Fruit fly (Drosophila melanogaster) whole organism, pupa: ENCODE data around the gene lectin-28C.

Experiments
- CG10348 ChIP-seq: fragments of 200-800 bp; sonication (Bioruptor generic); IDR thresholded peaks from 2 replicates; pipeline ENCODE4 v1.3.6; 2022; ENCODE audit warnings: missing biosample characterization, missing genetic modification characterization
- CG14655 ChIP-seq: fragments of 200-800 bp; sonication (Bioruptor generic); optimal IDR thresholded peaks from 3 replicates; lab custom pipeline; 2017; ENCODE audit warnings: mild to moderate bottlenecking, missing biosample characterization, missing genetic modification reagents, missing genetic modification characterization
- CG15710 ChIP-seq: fragments of 200-800 bp; sonication (Bioruptor generic); optimal IDR thresholded peaks from 2 replicates; lab custom pipeline; 2018; ENCODE audit warnings: missing biosample characterization, mild to moderate bottlenecking, missing genetic modification characterization, moderate library complexity
- CG17806 ChIP-seq: fragments of 200-800 bp; sonication (Bioruptor generic); optimal IDR thresholded peaks from 2 replicates; lab custom pipeline; 2018; ENCODE audit warnings: missing biosample characterization, mild to moderate bottlenecking, missing genetic modification characterization, moderate library complexity
- CG32121 ChIP-seq: fragments of 200-800 bp; sonication (Bioruptor generic); IDR thresholded peaks from 2 replicates; pipeline ENCODE4 v1.3.6; 2022; ENCODE audit warnings: missing biosample characterization, missing genetic modification characterization
- CG34367 ChIP-seq: fragments of 200-800 bp; sonication (Bioruptor generic); optimal IDR thresholded peaks from 2 replicates; lab custom pipeline; 2018; ENCODE audit warnings: missing biosample characterization, mild to moderate bottlenecking, missing genetic modification characterization
- CG4496 ChIP-seq: fragments of 200-800 bp; sonication (Bioruptor generic); IDR thresholded peaks from 3 replicates; pipeline ENCODE4 v1.3.6; 2022; ENCODE audit warnings: missing biosample characterization, missing genetic modification characterization
- CG8301 ChIP-seq: fragments of 200-800 bp; sonication (Bioruptor generic); optimal IDR thresholded peaks from 2 replicates; lab custom pipeline; 2018; ENCODE audit warnings: missing biosample characterization, mild to moderate bottlenecking, missing genetic modification characterization
- D1 ChIP-seq: fragments of 200-800 bp; sonication (Bioruptor generic); optimal IDR thresholded peaks from 2 replicates; lab custom pipeline; 2018; ENCODE audit warnings: missing biosample characterization, mild to moderate bottlenecking, missing genetic modification characterization, moderate library complexity
- Ets98B ChIP-seq: fragments of 200-800 bp; sonication (Bioruptor generic); IDR thresholded peaks from 2 replicates; pipeline ENCODE4 v1.3.6; 2022; ENCODE audit warnings: missing biosample characterization, missing genetic modification characterization
- Pif1A ChIP-seq: fragments of 200-800 bp; sonication (Bioruptor generic); optimal IDR thresholded peaks from 3 replicates; lab custom pipeline; 2016; ENCODE audit warnings: missing biosample characterization, missing genetic modification characterization
- Pif1B ChIP-seq: fragments of 200-800 bp; sonication (Bioruptor generic); optimal IDR thresholded peaks from 3 replicates; lab custom pipeline; 2016; ENCODE audit warnings: missing biosample characterization, missing genetic modification characterization
- fd96Ca ChIP-seq: fragments of 200-800 bp; sonication (Bioruptor generic); IDR thresholded peaks from 3 replicates; pipeline ENCODE4 v1.3.6; 2022; ENCODE audit warnings: missing biosample characterization, missing genetic modification characterization
- gl ChIP-seq: fragments of 200-800 bp; sonication (Bioruptor generic); optimal IDR thresholded peaks from 2 replicates; lab custom pipeline; 2018; ENCODE audit warnings: missing biosample characterization, mild to moderate bottlenecking, missing genetic modification characterization

DNA sequence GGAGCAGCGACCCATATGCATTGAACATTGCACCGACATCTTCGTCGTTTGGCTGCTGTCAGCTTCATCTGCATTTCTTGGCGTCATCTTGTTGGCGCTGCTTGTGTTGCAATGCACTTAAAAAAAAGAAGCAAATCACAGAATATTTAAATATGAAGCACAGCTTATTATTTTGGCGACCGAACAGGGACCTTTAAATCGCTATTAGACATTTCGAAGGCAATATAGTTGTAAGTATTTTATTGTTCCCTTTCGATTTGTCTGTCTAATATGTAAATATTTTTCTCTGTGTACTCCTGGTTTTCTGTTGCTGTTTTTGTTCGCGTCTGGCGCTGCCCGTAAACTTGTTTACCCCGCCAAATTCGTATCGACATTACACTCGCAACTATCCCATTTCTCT lies 43.1 kb downstream of the lectin-28C start:
- TF ChIP-seq gl, result peak; percentile 96
- TF ChIP-seq Pif1A (GFP tag; lab: Kevin White, UChicago), result peak; percentile 97
- TF ChIP-seq CG4496, result peak; percentile 97
- peak; percentile 98 for TF ChIP-seq CG8301 (tag; lab: Kevin White, UChicago)
- peak; percentile 87 for TF ChIP-seq D1 (tag; lab: Kevin White, UChicago)
- peak; percentile 96 for TF ChIP-seq Ets98B (GFP tag; lab: Robert Waterston, UW)
- TF ChIP-seq CG34367 (tag; lab: Kevin White, UChicago), result peak; percentile 97
- TF ChIP-seq CG14655, result peak; percentile 98
- TF ChIP-seq CG17806, result peak; percentile 98
- TF ChIP-seq fd96Ca (GFP tag; lab: Robert Waterston, UW), result peak; percentile 95
- TF ChIP-seq CG15710 (tag; lab: Kevin White, UChicago), result peak; percentile 97
- peak; percentile 98 for TF ChIP-seq Pif1B
- TF ChIP-seq CG10348 (GFP tag; lab: Robert Waterston, UW), result peak; percentile 47; the same call in 1 of the 2 replicates
- peak; percentile 91 for TF ChIP-seq CG32121 (GFP tag; lab: Robert Waterston, UW)
